4 fruit fly cellular contexts compared by ENCODE assay signal in the genomic region with DNA sequence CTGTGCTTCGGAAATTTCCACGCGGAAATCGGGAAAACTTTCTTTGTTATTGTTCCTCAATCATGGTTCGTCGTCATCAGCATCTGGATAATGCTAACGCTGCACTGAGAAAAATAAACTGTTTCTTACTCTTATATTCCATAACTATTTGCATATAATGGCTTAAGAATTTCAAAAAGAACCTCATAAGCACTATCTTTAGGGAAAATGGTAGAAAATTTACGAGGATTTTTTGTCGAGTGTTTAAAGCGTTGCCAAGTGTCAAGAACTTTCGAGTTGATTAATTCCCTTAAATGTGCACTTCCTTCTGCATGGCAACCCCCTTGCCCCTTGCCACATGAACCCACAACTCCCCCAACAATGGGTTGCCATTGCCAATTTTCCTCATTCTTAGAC.
TF ChIP-seq lines count a peak whose summit lies in the region.

No protein-coding gene starts in this region.

- no peak for TF ChIP-seq CTCF in whole organism, embryonic (GFP tag; optimal IDR thresholded peaks at IDR 0.05; lab: Kevin White, UChicago)

TF ChIP-seq in whole organism, embryonic, 481 proteins besides CTCF, POLR2A, EP300 and RAD21 (continues in another document):
- peak; percentile 64; the same call in 1 of the 2 replicates for TF ChIP-seq CG6689 (GFP tag; IDR thresholded peaks at IDR 0.05; lab: Robert Waterston, UW)
- TF ChIP-seq cwo (GFP tag; optimal IDR thresholded peaks at IDR 0.05; lab: Kevin White, UChicago): no peak
- TF ChIP-seq CG7839 (tag; optimal IDR thresholded peaks at IDR 0.05; lab: Kevin White, UChicago): peak; percentile 71
- TF ChIP-seq Nf-YB (GFP tag; optimal IDR thresholded peaks at IDR 0.05; lab: Kevin White, UChicago): peak; percentile 19
- TF ChIP-seq CHES-1-like (GFP tag; optimal IDR thresholded peaks at IDR 0.05; lab: Kevin White, UChicago): no peak
- peak; percentile 42 for TF ChIP-seq gsb-n (tag; optimal IDR thresholded peaks at IDR 0.05; lab: Kevin White, UChicago)
- TF ChIP-seq fd102C (GFP tag; optimal IDR thresholded peaks at IDR 0.05; lab: Kevin White, UChicago): no peak
- no peak for TF ChIP-seq aop (GFP tag; IDR thresholded peaks at IDR 0.05; lab: Robert Waterston, UW)
- peak; percentile 47 for TF ChIP-seq CG11504 (tag; optimal IDR thresholded peaks at IDR 0.05; lab: Kevin White, UChicago)
- peak; percentile 46 for TF ChIP-seq CG30431 (GFP tag; optimal IDR thresholded peaks at IDR 0.05; lab: Kevin White, UChicago)
- no peak for TF ChIP-seq fd64A (GFP tag; optimal IDR thresholded peaks at IDR 0.05; lab: Kevin White, UChicago)
- TF ChIP-seq Sry-β (GFP tag; optimal IDR thresholded peaks at IDR 0.05; lab: Kevin White, UChicago): no peak
- no peak for TF ChIP-seq Elba2 (GFP tag; optimal IDR thresholded peaks at IDR 0.05; lab: Kevin White, UChicago)
- peak; percentile 77 for TF ChIP-seq unpg (GFP tag; optimal IDR thresholded peaks at IDR 0.05; lab: Kevin White, UChicago)
- no peak for TF ChIP-seq pb (GFP tag; optimal IDR thresholded peaks at IDR 0.05; lab: Kevin White, UChicago)
- TF ChIP-seq CG2875 (GFP tag; optimal IDR thresholded peaks at IDR 0.05; lab: Kevin White, UChicago): peak; percentile 45
- no peak for TF ChIP-seq CG3065 (GFP tag; optimal IDR thresholded peaks at IDR 0.05; lab: Kevin White, UChicago)
- no peak for TF ChIP-seq CG15696 (tag; optimal IDR thresholded peaks at IDR 0.05; lab: Kevin White, UChicago)
- no peak for TF ChIP-seq Kr (GFP tag; optimal IDR thresholded peaks at IDR 0.05; lab: Kevin White, UChicago)
- TF ChIP-seq YL-1 (GFP tag; optimal IDR thresholded peaks at IDR 0.05; lab: Kevin White, UChicago): no peak
- TF ChIP-seq CG4360 (GFP tag; IDR thresholded peaks at IDR 0.05; lab: Robert Waterston, UW): no peak
- no peak for TF ChIP-seq CG3163 (GFP tag; optimal IDR thresholded peaks at IDR 0.05; lab: Kevin White, UChicago)

TF ChIP-seq in whole organism, prepupa, 60 proteins besides CTCF, POLR2A, EP300 and RAD21 (continues in another document):
- TF ChIP-seq CG6163 (GFP tag; IDR thresholded peaks at IDR 0.05; lab: Robert Waterston, UW) (peak; percentile 52; the same call in 2 of the 3 replicates), CG8119 (GFP tag; IDR thresholded peaks at IDR 0.05; lab: Robert Waterston, UW) (peak; percentile 72), Sox14 (GFP tag; optimal IDR thresholded peaks at IDR 0.05; lab: Kevin White, UChicago) (no peak), Eip93F (GFP tag; optimal IDR thresholded peaks at IDR 0.05; lab: Kevin White, UChicago) (no peak), vri (GFP tag; optimal IDR thresholded peaks at IDR 0.05; lab: Kevin White, UChicago) (no peak), dac (GFP tag; optimal IDR thresholded peaks at IDR 0.05; lab: Kevin White, UChicago) (peak; percentile 59), CG16779 (tag; optimal IDR thresholded peaks at IDR 0.05; lab: Kevin White, UChicago) (no peak), CG31627 (GFP tag; optimal IDR thresholded peaks at IDR 0.05; lab: Kevin White, UChicago) (peak; percentile 57), fd85E (GFP tag; optimal IDR thresholded peaks at IDR 0.05; lab: Kevin White, UChicago) (no peak), CG6276 (GFP tag; optimal IDR thresholded peaks at IDR 0.05; lab: Kevin White, UChicago) (peak; percentile 58), CG4318 (GFP tag; optimal IDR thresholded peaks at IDR 0.05; lab: Kevin White, UChicago) (peak; percentile 73), Smox (GFP tag; optimal IDR thresholded peaks at IDR 0.05; lab: Kevin White, UChicago) (peak; percentile 2), topi (GFP tag; optimal IDR thresholded peaks at IDR 0.05; lab: Kevin White, UChicago) (peak; percentile 53), CG10669 (GFP tag; optimal IDR thresholded peaks at IDR 0.05; lab: Kevin White, UChicago) (peak; percentile 57), Gug (GFP tag; IDR thresholded peaks at IDR 0.05; lab: Robert Waterston, UW) (peak; percentile 38), CG10631 (GFP tag; optimal IDR thresholded peaks at IDR 0.05; lab: Kevin White, UChicago) (peak; percentile 54), dsx (GFP tag; optimal IDR thresholded peaks at IDR 0.05; lab: Kevin White, UChicago; ENCODE audit: poor library complexity, severe bottlenecking) (peak; percentile 5), CG15336 (GFP tag; IDR thresholded peaks at IDR 0.05; lab: Robert Waterston, UW) (peak; percentile 76), CG7368 (GFP tag; optimal IDR thresholded peaks at IDR 0.05; lab: Kevin White, UChicago) (peak; percentile 46), CG8319 (GFP tag; optimal IDR thresholded peaks at IDR 0.05; lab: Kevin White, UChicago) (no peak), CG11294 (GFP tag; IDR thresholded peaks at IDR 0.05; lab: Robert Waterston, UW) (0 out of 2 replicates have a peak, but pooled peaks have one; percentile 14), pdm3 (GFP tag; optimal IDR thresholded peaks at IDR 0.05; lab: Kevin White, UChicago) (peak; percentile 60)

TF ChIP-seq in whole organism, pupa, 21 proteins besides CTCF, POLR2A, EP300 and RAD21:
- TF ChIP-seq CG32121 (GFP tag; IDR thresholded peaks at IDR 0.05; lab: Robert Waterston, UW): no peak
- no peak for TF ChIP-seq CG10348 (GFP tag; IDR thresholded peaks at IDR 0.05; lab: Robert Waterston, UW)
- peak; percentile 43 for TF ChIP-seq CG15710 (tag; optimal IDR thresholded peaks at IDR 0.05; lab: Kevin White, UChicago)
- TF ChIP-seq CG34367 (tag; optimal IDR thresholded peaks at IDR 0.05; lab: Kevin White, UChicago): peak; percentile 36
- TF ChIP-seq Pif1B (GFP tag; optimal IDR thresholded peaks at IDR 0.05; lab: Kevin White, UChicago): peak; percentile 7
- TF ChIP-seq CG9948 (tag; optimal IDR thresholded peaks at IDR 0.05; lab: Kevin White, UChicago): peak; percentile 71
- no peak; the same call in 1 of the 2 replicates for TF ChIP-seq CG12605 (GFP tag; IDR thresholded peaks at IDR 0.05; lab: Robert Waterston, UW)
- TF ChIP-seq CG14655 (GFP tag; optimal IDR thresholded peaks at IDR 0.05; lab: Kevin White, UChicago): peak; percentile 75
- no peak for TF ChIP-seq EcR (GFP tag; optimal IDR thresholded peaks at IDR 0.05; lab: Kevin White, UChicago)
- peak; percentile 24 for TF ChIP-seq Pif1A (GFP tag; optimal IDR thresholded peaks at IDR 0.05; lab: Kevin White, UChicago)
- TF ChIP-seq CG8301 (tag; optimal IDR thresholded peaks at IDR 0.05; lab: Kevin White, UChicago): peak; percentile 83
- TF ChIP-seq fd96Ca (GFP tag; IDR thresholded peaks at IDR 0.05; lab: Robert Waterston, UW): peak; percentile 60; the same call in 2 of the 3 replicates
- peak; percentile 65; the same call in 1 of the 3 replicates for TF ChIP-seq CG4496 (GFP tag; IDR thresholded peaks at IDR 0.05; lab: Robert Waterston, UW)
- TF ChIP-seq Ets98B (GFP tag; IDR thresholded peaks at IDR 0.05; lab: Robert Waterston, UW): peak; percentile 5; the same call in 1 of the 2 replicates
- peak; percentile 68 for TF ChIP-seq CG17806 (tag; optimal IDR thresholded peaks at IDR 0.05; lab: Kevin White, UChicago)
- TF ChIP-seq CG8159 (tag; optimal IDR thresholded peaks at IDR 0.05; lab: Kevin White, UChicago): peak; percentile 65
- TF ChIP-seq CG13204 (GFP tag; optimal IDR thresholded peaks at IDR 0.05; lab: Kevin White, UChicago): no peak
- TF ChIP-seq Snoo (tag; optimal IDR thresholded peaks at IDR 0.05; lab: Kevin White, UChicago): no peak
- peak; percentile 8 for TF ChIP-seq D1 (tag; optimal IDR thresholded peaks at IDR 0.05; lab: Kevin White, UChicago)

TF ChIP-seq in whole organism, wandering third instar larva, 38 proteins besides CTCF, POLR2A, EP300 and RAD21:
- TF ChIP-seq sv (GFP tag; optimal IDR thresholded peaks at IDR 0.05; lab: Kevin White, UChicago) (peak; percentile 29), lola (GFP tag; optimal IDR thresholded peaks at IDR 0.05; lab: Kevin White, UChicago) (peak; percentile 33), br (GFP tag; optimal IDR thresholded peaks at IDR 0.05; lab: Kevin White, UChicago) (no peak), brk (GFP tag; optimal IDR thresholded peaks at IDR 0.05; lab: Kevin White, UChicago) (peak; percentile 37)

Comparison
In these comparisons a context has a peak if more than half of its experiments do, and no peak if none do; other contexts are left out.
1. Of the 7 proteins assayed by ChIP-seq in both whole organism, embryonic and whole organism, prepupa: peak only in whole organism, embryonic: Blimp-1; only in whole organism, prepupa: Hr39; in both: Gug and Sox102F; in neither: 3.